Fruit fly (Drosophila melanogaster) whole organism, embryonic: ENCODE results near the gene SIDL.
A peak's percentile ranks its signal among the peaks of the same experiment; 100 is the strongest.

Source experiments
- BtbVII ChIP-seq: fragments of 200-800 bp; sonication (Bioruptor generic); optimal IDR thresholded peaks from 3 replicates; lab custom pipeline; 2017; ENCODE audit warnings: missing biosample characterization, mild to moderate bottlenecking, missing genetic modification characterization
- CG10274 ChIP-seq: fragments of 200-800 bp; sonication (Bioruptor generic); optimal IDR thresholded peaks from 3 replicates; lab custom pipeline; 2017; ENCODE audit warnings: missing biosample characterization, mild to moderate bottlenecking, missing genetic modification characterization
- CG11093 ChIP-seq: fragments of 200-800 bp; sonication (Bioruptor generic); IDR thresholded peaks from 3 replicates; pipeline ENCODE4 v1.3.6; 2022; ENCODE audit warnings: missing biosample characterization, missing genetic modification characterization
- CG11456 ChIP-seq: fragments of 200-800 bp; sonication (Bioruptor generic); IDR thresholded peaks from 3 replicates; pipeline ENCODE4 v1.3.6; 2022; ENCODE audit warnings: missing biosample characterization, missing genetic modification characterization
- CG11723 ChIP-seq: fragments of 200-800 bp; sonication (Bioruptor generic); optimal IDR thresholded peaks from 2 replicates; lab custom pipeline; 2017; ENCODE audit warnings: missing biosample characterization, mild to moderate bottlenecking, missing genetic modification characterization
- CG13624 ChIP-seq: fragments of 200-800 bp; sonication (Bioruptor generic); optimal IDR thresholded peaks from 2 replicates; lab custom pipeline; 2016; ENCODE audit warnings: missing biosample characterization, missing genetic modification characterization
- CG17328 ChIP-seq: fragments of 200-800 bp; sonication (Bioruptor generic); IDR thresholded peaks from 2 replicates; pipeline ENCODE4 v1.3.6; 2022; ENCODE audit warnings: missing biosample characterization, missing genetic modification characterization
- CG17568 ChIP-seq: fragments of 200-800 bp; sonication (Bioruptor generic); optimal IDR thresholded peaks from 2 replicates; lab custom pipeline; 2018; ENCODE audit warnings: missing biosample characterization, mild to moderate bottlenecking, missing genetic modification characterization, moderate library complexity
- CG18476 ChIP-seq: fragments of 200-800 bp; sonication (Bioruptor generic); optimal IDR thresholded peaks from 2 replicates; lab custom pipeline; 2016; ENCODE audit warnings: missing biosample characterization, mild to moderate bottlenecking, missing genetic modification characterization
- CG2120 ChIP-seq: fragments of 200-800 bp; sonication (Bioruptor generic); optimal IDR thresholded peaks from 3 replicates; lab custom pipeline; 2016; ENCODE audit warnings: missing biosample characterization, missing genetic modification characterization
- CG2678 ChIP-seq: fragments of 200-800 bp; sonication (Bioruptor generic); optimal IDR thresholded peaks from 3 replicates; lab custom pipeline; 2019; ENCODE audit warnings: missing biosample characterization, mild to moderate bottlenecking, missing genetic modification characterization, moderate library complexity
- CG3726 ChIP-seq: fragments of 200-800 bp; sonication (Bioruptor generic); IDR thresholded peaks from 3 replicates; pipeline ENCODE4, ENCODE4 v1.3.6; 2022; ENCODE audit warnings: missing biosample characterization, missing genetic modification characterization
- CG4730 ChIP-seq: fragments of 200-800 bp; sonication (Bioruptor generic); IDR thresholded peaks from 2 replicates; pipeline ENCODE4 v1.3.6; 2022; ENCODE audit warnings: missing biosample characterization, missing genetic modification characterization
- CG5953 ChIP-seq: fragments of 200-800 bp; sonication (Bioruptor generic); IDR thresholded peaks from 2 replicates; pipeline ENCODE4 v1.3.6; 2022; ENCODE audit warnings: missing biosample characterization, missing genetic modification characterization
- CG6175 ChIP-seq: fragments of 200-800 bp; sonication (Bioruptor generic); IDR thresholded peaks from 3 replicates; pipeline ENCODE4 v1.3.6; 2022; ENCODE audit warnings: missing biosample characterization, missing genetic modification characterization
- CG6272 ChIP-seq: fragments of 200-800 bp; sonication (Bioruptor generic); IDR thresholded peaks from 2 replicates; pipeline ENCODE4 v1.3.6; 2022; ENCODE audit warnings: missing biosample characterization, missing genetic modification characterization
- CG7745 ChIP-seq: fragments of 200-800 bp; sonication (Bioruptor generic); optimal IDR thresholded peaks from 2 replicates; lab custom pipeline; 2018; ENCODE audit warnings: missing biosample characterization, mild to moderate bottlenecking, missing genetic modification characterization, moderate library complexity
- CG7963 ChIP-seq: fragments of 200-800 bp; sonication (Bioruptor generic); IDR thresholded peaks from 3 replicates; pipeline ENCODE4 v1.3.6; 2022; ENCODE audit warnings: missing biosample characterization, missing genetic modification characterization; ENCODE audit not compliant: partially characterized antibody
- CG8290 ChIP-seq, 3 experiments: fragments of 200-800 bp; sonication (Bioruptor generic); optimal IDR thresholded peaks; 2 replicates each; lab custom pipeline; 2016 to 2019; ENCODE audit warnings: missing biosample characterization in 3 of 3, missing genetic modification characterization in 3 of 3, mild to moderate bottlenecking in 2 of 3, moderate library complexity in 1 of 3
- CG9437 ChIP-seq: fragments of 200-800 bp; sonication (Bioruptor generic); optimal IDR thresholded peaks from 2 replicates; lab custom pipeline; 2018; ENCODE audit warnings: missing biosample characterization, mild to moderate bottlenecking, missing genetic modification characterization
- Chrac-16 ChIP-seq: fragments of 200-800 bp; sonication (Bioruptor generic); optimal IDR thresholded peaks from 3 replicates; lab custom pipeline; 2016; ENCODE audit warnings: missing biosample characterization, missing genetic modification characterization
- Deaf1 ChIP-seq: fragments of 200-800 bp; optimal IDR thresholded peaks from 3 replicates; lab custom pipeline; 2019; ENCODE audit warnings: missing biosample characterization, mild to moderate bottlenecking, missing genetic modification characterization, moderate library complexity
- Dll ChIP-seq: fragments of 200-800 bp; sonication (Bioruptor generic); IDR thresholded peaks from 4 replicates; pipeline ENCODE4 v1.3.6; 2022; ENCODE audit warnings: missing biosample characterization, missing genetic modification characterization; ENCODE audit not compliant: partially characterized antibody
- Gsc ChIP-seq: fragments of 200-800 bp; sonication (Bioruptor generic); IDR thresholded peaks from 2 replicates; pipeline ENCODE4 v1.3.6; 2022; ENCODE audit warnings: missing biosample characterization, missing genetic modification characterization
- Hmr ChIP-seq: fragments of 200-800 bp; sonication (Bioruptor generic); optimal IDR thresholded peaks from 3 replicates; lab custom pipeline; 2017; ENCODE audit warnings: mild to moderate bottlenecking, missing biosample characterization, missing genetic modification reagents, missing genetic modification characterization
- NC2α ChIP-seq: fragments of 200-800 bp; sonication (Bioruptor generic); optimal IDR thresholded peaks from 2 replicates; lab custom pipeline; 2016; ENCODE audit warnings: missing biosample characterization, missing genetic modification characterization
- Oaz ChIP-seq: fragments of 200-800 bp; sonication (Bioruptor generic); IDR thresholded peaks from 2 replicates; pipeline ENCODE4 v1.3.6; 2022; ENCODE audit warnings: missing biosample characterization, missing genetic modification characterization
- Spps ChIP-seq: fragments of 200-800 bp; sonication (Bioruptor generic); optimal IDR thresholded peaks from 2 replicates; lab custom pipeline; 2018; ENCODE audit warnings: missing biosample characterization, mild to moderate bottlenecking, missing genetic modification characterization
- Vsx1 ChIP-seq: fragments of 200-800 bp; sonication (Bioruptor generic); optimal IDR thresholded peaks from 2 replicates; lab custom pipeline; 2017; ENCODE audit warnings: missing biosample characterization, mild to moderate bottlenecking, missing genetic modification characterization, missing genetic modification reagents
- ac ChIP-seq: fragments of 200-800 bp; sonication (Bioruptor generic); optimal IDR thresholded peaks from 3 replicates; lab custom pipeline; 2017; ENCODE audit warnings: missing biosample characterization, mild to moderate bottlenecking, missing genetic modification characterization
- bsh ChIP-seq, 2 experiments: fragments of 200-800 bp; sonication (Bioruptor generic); optimal IDR thresholded peaks; 2 replicates each; lab custom pipeline; 2017 to 2018; ENCODE audit warnings: mild to moderate bottlenecking in 2 of 2, missing biosample characterization in 2 of 2, missing genetic modification characterization in 2 of 2, moderate library complexity in 1 of 2
- chn ChIP-seq: fragments of 200-800 bp; sonication (Bioruptor generic); optimal IDR thresholded peaks from 2 replicates; lab custom pipeline; 2016; ENCODE audit warnings: missing biosample characterization, missing genetic modification characterization
- crol ChIP-seq: fragments of 200-800 bp; sonication (Bioruptor generic); IDR thresholded peaks from 2 replicates; pipeline ENCODE4 v1.3.6; 2022; ENCODE audit warnings: missing biosample characterization, missing genetic modification characterization
- cwo ChIP-seq: fragments of 200-800 bp; sonication (Bioruptor generic); optimal IDR thresholded peaks from 3 replicates; lab custom pipeline; 2017; ENCODE audit warnings: missing biosample characterization, missing genetic modification characterization, mild to moderate bottlenecking, moderate library complexity, missing genetic modification reagents
- dati ChIP-seq: fragments of 200-800 bp; sonication (Bioruptor generic); IDR thresholded peaks from 2 replicates; pipeline ENCODE4 v1.3.6; 2022; ENCODE audit warnings: missing biosample characterization, missing genetic modification characterization
- disco-r ChIP-seq: fragments of 200-800 bp; sonication (Bioruptor generic); optimal IDR thresholded peaks from 2 replicates; lab custom pipeline; 2016; ENCODE audit warnings: missing biosample characterization, missing genetic modification characterization
- eyg ChIP-seq: fragments of 200-800 bp; sonication (Bioruptor generic); optimal IDR thresholded peaks from 3 replicates; lab custom pipeline; 2016; ENCODE audit warnings: missing biosample characterization, missing genetic modification characterization
- ftz-f1 ChIP-seq: fragments of 200-800 bp; sonication (Bioruptor generic); optimal IDR thresholded peaks from 2 replicates; lab custom pipeline; 2016; ENCODE audit warnings: missing biosample characterization, missing genetic modification characterization
- gcm2 ChIP-seq: fragments of 200-800 bp; sonication (Bioruptor generic); optimal IDR thresholded peaks from 2 replicates; lab custom pipeline; 2016; ENCODE audit warnings: missing biosample characterization, missing genetic modification characterization
- grn ChIP-seq: fragments of 200-800 bp; sonication (Bioruptor generic); optimal IDR thresholded peaks from 3 replicates; lab custom pipeline; 2017; ENCODE audit warnings: missing biosample characterization, missing genetic modification characterization
- inv ChIP-seq: fragments of 200-800 bp; sonication (Bioruptor generic); IDR thresholded peaks from 2 replicates; pipeline ENCODE4 v1.3.6; 2022; ENCODE audit warnings: missing biosample characterization, missing genetic modification characterization; ENCODE audit not compliant: partially characterized antibody
- mam ChIP-seq: fragments of 200-800 bp; sonication (Bioruptor generic); optimal IDR thresholded peaks from 3 replicates; lab custom pipeline; 2016; ENCODE audit warnings: missing biosample characterization, missing genetic modification characterization
- mld ChIP-seq: fragments of 200-800 bp; sonication (Bioruptor generic); IDR thresholded peaks from 3 replicates; pipeline ENCODE4 v1.3.6; 2022; ENCODE audit warnings: missing biosample characterization, missing genetic modification characterization; ENCODE audit not compliant: partially characterized antibody
- pfk ChIP-seq: fragments of 200-800 bp; sonication (Bioruptor generic); optimal IDR thresholded peaks from 2 replicates; lab custom pipeline; 2018; ENCODE audit warnings: missing biosample characterization, mild to moderate bottlenecking, missing genetic modification characterization, moderate library complexity
- psq ChIP-seq: fragments of 200-800 bp; sonication (Bioruptor generic); optimal IDR thresholded peaks from 2 replicates; lab custom pipeline; 2017; ENCODE audit warnings: missing biosample characterization, missing genetic modification characterization
- row ChIP-seq: fragments of 200-800 bp; sonication (Bioruptor generic); IDR thresholded peaks from 3 replicates; pipeline ENCODE4 v1.3.6; 2022; ENCODE audit warnings: missing biosample characterization, missing genetic modification characterization
- sob ChIP-seq: fragments of 200-800 bp; sonication (Bioruptor generic); IDR thresholded peaks from 2 replicates; pipeline ENCODE4 v1.3.6; 2022; ENCODE audit warnings: missing biosample characterization, missing genetic modification characterization
- unpg ChIP-seq: fragments of 200-800 bp; sonication (Bioruptor generic); optimal IDR thresholded peaks from 3 replicates; lab custom pipeline; 2018; ENCODE audit warnings: missing biosample characterization, mild to moderate bottlenecking, missing genetic modification characterization, moderate library complexity
- vnd ChIP-seq: fragments of 200-800 bp; sonication (Bioruptor generic); IDR thresholded peaks from 3 replicates; pipeline ENCODE4 v1.3.6; 2022; ENCODE audit warnings: missing biosample characterization, missing genetic modification characterization; ENCODE audit not compliant: partially characterized antibody

The SIDL gene

DNA sequence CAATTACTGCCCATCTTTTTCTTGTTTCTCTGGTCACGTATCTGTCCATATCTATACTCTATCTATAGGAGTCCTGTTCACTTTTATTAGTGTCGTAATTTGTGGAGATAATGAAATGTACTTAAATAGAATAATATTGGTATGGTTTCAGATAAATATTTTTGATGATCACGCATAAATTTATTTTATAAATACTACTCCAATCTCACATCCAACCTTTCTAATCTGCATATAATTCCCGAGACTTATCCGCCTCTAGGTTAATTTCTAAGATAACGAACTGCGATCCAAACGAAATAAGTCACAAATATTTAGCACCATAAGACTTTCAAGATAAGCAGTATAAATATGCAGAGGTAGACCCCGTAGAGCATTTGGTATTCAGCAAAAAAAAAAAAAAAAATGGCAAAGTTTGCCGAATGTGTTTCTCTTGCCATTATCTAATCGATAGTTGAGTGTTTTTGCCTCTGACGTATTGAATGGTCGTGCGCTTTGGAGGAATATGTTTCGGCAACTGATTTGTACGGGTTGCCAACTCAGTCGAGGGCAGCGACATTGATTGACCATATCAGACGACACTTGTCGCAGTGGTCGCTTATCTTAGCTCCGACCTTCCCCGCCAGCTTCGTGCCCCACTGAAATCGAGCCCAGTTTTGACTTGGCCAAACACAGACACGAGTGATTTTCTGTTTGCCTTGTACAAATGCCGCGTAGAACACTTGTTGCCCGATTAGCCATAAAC lies 20.5 kb downstream of the SIDL start (continued):
- TF ChIP-seq Spps (tag; lab: Kevin White, UChicago), result no peak
- no peak for TF ChIP-seq mam (GFP tag; lab: Kevin White, UChicago)
- no peak for TF ChIP-seq Chrac-16 (GFP tag; lab: Kevin White, UChicago)
- TF ChIP-seq unpg (GFP tag; lab: Kevin White, UChicago), result no peak
- TF ChIP-seq CG17568 (GFP tag; lab: Kevin White, UChicago), result no peak
- peak; percentile 30 for TF ChIP-seq Vsx1 (GFP tag; lab: Kevin White, UChicago)
- no peak for TF ChIP-seq CG2678 (tag; lab: Kevin White, UChicago)
- peak; percentile 80 for TF ChIP-seq Deaf1 (tag; lab: Kevin White, UChicago)
- TF ChIP-seq eyg (GFP tag; lab: Kevin White, UChicago), result no peak
- TF ChIP-seq CG11456 (GFP tag; lab: Robert Waterston, UW), result no peak
- TF ChIP-seq Hmr (GFP tag; lab: Kevin White, UChicago), result peak; percentile 6
- no peak for TF ChIP-seq CG3726 (GFP tag; lab: Robert Waterston, UW)
- TF ChIP-seq CG9437 (GFP tag; lab: Kevin White, UChicago), result no peak
- TF ChIP-seq inv, result no peak
- no peak for TF ChIP-seq CG17328 (GFP tag; lab: Robert Waterston, UW)
- no peak for TF ChIP-seq disco-r (GFP tag; lab: Kevin White, UChicago)
- no peak for TF ChIP-seq ac
- no peak for TF ChIP-seq sob (GFP tag; lab: Robert Waterston, UW)
- TF ChIP-seq psq (GFP tag; lab: Kevin White, UChicago), result no peak
- peak; percentile 79 for TF ChIP-seq cwo (GFP tag; lab: Kevin White, UChicago)
- no peak for TF ChIP-seq CG10274 (GFP tag; lab: Kevin White, UChicago)
- TF ChIP-seq bsh (GFP tag; optimal IDR thresholded peaks at IDR 0.05; lab: Kevin White, UChicago), result no peak
- no peak for TF ChIP-seq Oaz (GFP tag; lab: Robert Waterston, UW)
- TF ChIP-seq Gsc, result no peak
- TF ChIP-seq CG5953 (GFP tag; lab: Robert Waterston, UW), result no peak
- TF ChIP-seq pfk, result no peak
- TF ChIP-seq mld, result no peak
- TF ChIP-seq NC2α (GFP tag; lab: Kevin White, UChicago), result no peak
- no peak for TF ChIP-seq CG11723
- peak; percentile 64; the same call in 1 of the 2 replicates for TF ChIP-seq crol
- TF ChIP-seq CG18476 (GFP tag; lab: Kevin White, UChicago), result no peak
- TF ChIP-seq CG6272 (GFP tag; lab: Robert Waterston, UW), result no peak
- TF ChIP-seq Dll, result no peak
- peak; percentile 62 for TF ChIP-seq ftz-f1 (GFP tag; lab: Kevin White, UChicago)
- peak; percentile 44; the same call in 2 of the 3 replicates for TF ChIP-seq row (GFP tag; lab: Robert Waterston, UW)
- TF ChIP-seq dati (GFP tag; lab: Robert Waterston, UW), result no peak
- TF ChIP-seq vnd (GFP tag; lab: Robert Waterston, UW), result no peak
- TF ChIP-seq CG8290 (GFP tag; optimal IDR thresholded peaks at IDR 0.05; lab: Kevin White, UChicago), result no peak
- peak in 1 of 2 experiments; percentile 8 for TF ChIP-seq CG8290 (tag; optimal IDR thresholded peaks at IDR 0.05; lab: Kevin White, UChicago)
- TF ChIP-seq CG4730 (GFP tag; lab: Robert Waterston, UW), result no peak
- no peak for TF ChIP-seq CG7745
- TF ChIP-seq CG6175, result 0 out of 3 replicates have a peak, but pooled peaks have one; percentile 27
- TF ChIP-seq chn, result no peak
- peak; percentile 37 for TF ChIP-seq grn (GFP tag; lab: Kevin White, UChicago)
- no peak for TF ChIP-seq gcm2 (GFP tag; lab: Kevin White, UChicago)
- no peak for TF ChIP-seq CG11093 (GFP tag; lab: Robert Waterston, UW)
- TF ChIP-seq CG2120 (GFP tag; lab: Kevin White, UChicago), result peak; percentile 19
- TF ChIP-seq CG13624 (GFP tag; lab: Kevin White, UChicago), result no peak
- TF ChIP-seq BtbVII (GFP tag; lab: Kevin White, UChicago), result peak; percentile 76
- TF ChIP-seq CG7963 (GFP tag; lab: Robert Waterston, UW), result no peak
